Fruit fly (Drosophila melanogaster) Kc167 (cell line): ENCODE measurements around the gene syd.

Experiments
- Myc ChIP-seq: fragments of >200 bp; optimal IDR thresholded peaks from 2 replicates; lab custom pipeline; 2017; ENCODE audit warnings: missing external identifiers
- h ChIP-seq: fragments of >200 bp; optimal IDR thresholded peaks from 3 replicates; lab custom pipeline; 2018; ENCODE audit warnings: missing external identifiers
- insv ChIP-seq: fragments of >200 bp; optimal IDR thresholded peaks from 3 replicates; lab custom pipeline; 2018; ENCODE audit warnings: missing external identifiers
- psq ChIP-seq: fragments of >200 bp; optimal IDR thresholded peaks from 2 replicates; lab custom pipeline; 2017; ENCODE audit warnings: missing external identifiers
- ttk ChIP-seq: sonication (Bioruptor generic); optimal IDR thresholded peaks from 2 replicates; lab custom pipeline; 2017; ENCODE audit warnings: missing external identifiers

DNA sequence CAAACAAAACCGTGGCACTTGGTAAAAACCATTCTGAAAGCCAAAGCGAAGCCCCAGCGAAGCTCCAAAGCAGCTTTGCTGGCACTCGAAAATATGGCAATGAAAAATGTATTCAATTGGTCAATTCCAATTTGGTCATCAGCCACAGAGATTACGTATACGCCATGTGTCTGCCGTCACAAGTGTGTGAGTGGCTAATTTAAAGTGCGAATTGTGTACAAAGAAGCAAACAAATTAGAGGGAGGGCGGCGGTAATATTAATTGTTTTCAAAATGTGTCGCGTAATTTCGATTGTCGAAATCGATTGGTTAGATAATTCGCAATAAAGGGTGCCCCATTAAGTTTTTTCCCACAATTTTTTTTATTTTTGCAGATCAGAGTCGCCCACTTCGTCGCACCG, 13.9 kb upstream of the syd start:
- TF ChIP-seq psq (lab: Kevin White, UChicago) (no peak), ttk (lab: Kevin White, UChicago) (no peak), Myc (no peak), insv (no peak), h (lab: Kevin White, UChicago) (no peak)
